Fruit fly (Drosophila melanogaster) whole organism, prepupa: ENCODE results near the gene CG42237.

ENCODE experiments used
- CG10631 ChIP-seq: fragments of 200-800 bp; sonication (Bioruptor generic); optimal IDR thresholded peaks from 2 replicates; lab custom pipeline; 2016; ENCODE audit warnings: missing biosample characterization, missing genetic modification characterization
- CG10669 ChIP-seq: fragments of 200-800 bp; sonication (Bioruptor generic); optimal IDR thresholded peaks from 3 replicates; lab custom pipeline; 2018; ENCODE audit warnings: missing biosample characterization, mild to moderate bottlenecking, missing genetic modification characterization, moderate library complexity
- CG11294 ChIP-seq: fragments of 200-800 bp; sonication (Bioruptor generic); IDR thresholded peaks from 2 replicates; pipeline ENCODE4 v1.3.6; 2022; ENCODE audit warnings: missing biosample characterization, missing genetic modification characterization
- CG11902 ChIP-seq: fragments of 200-800 bp; sonication (Bioruptor generic); optimal IDR thresholded peaks from 3 replicates; lab custom pipeline; 2016; ENCODE audit warnings: missing biosample characterization, missing genetic modification characterization
- CG15336 ChIP-seq: fragments of 200-800 bp; sonication (Bioruptor generic); IDR thresholded peaks from 2 replicates; pipeline ENCODE4 v1.3.6; 2022; ENCODE audit warnings: missing biosample characterization, missing genetic modification characterization
- CG1621 ChIP-seq: fragments of 200-800 bp; sonication (Bioruptor generic); optimal IDR thresholded peaks from 3 replicates; lab custom pipeline; 2018; ENCODE audit warnings: missing biosample characterization, mild to moderate bottlenecking, missing genetic modification characterization
- CG3032 ChIP-seq: fragments of 200-800 bp; optimal IDR thresholded peaks from 2 replicates; lab custom pipeline; 2019; ENCODE audit warnings: missing biosample characterization, mild to moderate bottlenecking, missing genetic modification characterization, moderate library complexity
- CG32006 ChIP-seq: fragments of 200-800 bp; sonication (Bioruptor generic); optimal IDR thresholded peaks from 3 replicates; lab custom pipeline; 2017; ENCODE audit warnings: missing biosample characterization, mild to moderate bottlenecking, missing genetic modification characterization
- CG34406 ChIP-seq: fragments of 200-800 bp; sonication (Bioruptor generic); optimal IDR thresholded peaks from 3 replicates; lab custom pipeline; 2016; ENCODE audit warnings: missing biosample characterization, missing genetic modification characterization
- CG3919 ChIP-seq: fragments of 200-800 bp; sonication (Bioruptor generic); optimal IDR thresholded peaks from 3 replicates; lab custom pipeline; 2016; ENCODE audit warnings: missing biosample characterization, missing genetic modification characterization
- CG4318 ChIP-seq: fragments of 200-800 bp; sonication (Bioruptor generic); optimal IDR thresholded peaks from 3 replicates; lab custom pipeline; 2017; ENCODE audit warnings: missing biosample characterization, mild to moderate bottlenecking, missing genetic modification characterization
- CG6163 ChIP-seq: fragments of 200-800 bp; sonication (Bioruptor generic); IDR thresholded peaks from 3 replicates; pipeline ENCODE4 v1.3.6; 2022; ENCODE audit warnings: missing biosample characterization, missing genetic modification characterization
- CG6276 ChIP-seq: fragments of 200-800 bp; sonication (Bioruptor generic); optimal IDR thresholded peaks from 2 replicates; lab custom pipeline; 2017; ENCODE audit warnings: missing biosample characterization, mild to moderate bottlenecking, missing genetic modification characterization
- CG6808 ChIP-seq: fragments of 200-800 bp; sonication (Bioruptor generic); optimal IDR thresholded peaks from 3 replicates; lab custom pipeline; 2017; ENCODE audit warnings: missing biosample characterization, missing genetic modification characterization, mild to moderate bottlenecking, moderate library complexity, missing genetic modification reagents
- CG6854 ChIP-seq: fragments of 200-800 bp; sonication (Bioruptor generic); optimal IDR thresholded peaks from 2 replicates; lab custom pipeline; 2017; ENCODE audit warnings: missing biosample characterization, mild to moderate bottlenecking, missing genetic modification characterization
- CG8119 ChIP-seq: fragments of 200-800 bp; sonication (Bioruptor generic); IDR thresholded peaks from 3 replicates; pipeline ENCODE4 v1.3.6; 2022; ENCODE audit warnings: missing biosample characterization, missing genetic modification characterization
- CG8319 ChIP-seq: fragments of 200-800 bp; sonication (Bioruptor generic); optimal IDR thresholded peaks from 3 replicates; lab custom pipeline; 2016; ENCODE audit warnings: missing biosample characterization, missing genetic modification characterization
- Eip75B ChIP-seq: fragments of 200-800 bp; sonication (Bioruptor generic); optimal IDR thresholded peaks from 3 replicates; lab custom pipeline; 2016; ENCODE audit warnings: missing biosample characterization, missing genetic modification characterization
- Eip93F ChIP-seq: fragments of 200-800 bp; sonication (Bioruptor generic); optimal IDR thresholded peaks from 2 replicates; lab custom pipeline; 2016; ENCODE audit warnings: missing biosample characterization, mild to moderate bottlenecking, missing genetic modification characterization
- Ets21C ChIP-seq: fragments of 200-800 bp; sonication (Bioruptor generic); optimal IDR thresholded peaks from 3 replicates; lab custom pipeline; 2016; ENCODE audit warnings: missing biosample characterization, missing genetic modification characterization
- Ets96B ChIP-seq: fragments of 200-800 bp; optimal IDR thresholded peaks from 2 replicates; lab custom pipeline; 2019; ENCODE audit warnings: missing biosample characterization, mild to moderate bottlenecking, missing genetic modification characterization, moderate library complexity
- Hr38 ChIP-seq: sonication (Bioruptor generic); optimal IDR thresholded peaks from 2 replicates; lab custom pipeline; 2016; ENCODE audit warnings: missing biosample characterization, missing genetic modification characterization
- Hr4 ChIP-seq: fragments of 200-800 bp; sonication (Bioruptor generic); optimal IDR thresholded peaks from 3 replicates; lab custom pipeline; 2016; ENCODE audit warnings: missing biosample characterization, missing genetic modification characterization
- Lpt ChIP-seq: fragments of 200-800 bp; sonication (Bioruptor generic); optimal IDR thresholded peaks from 3 replicates; lab custom pipeline; 2016; ENCODE audit warnings: missing biosample characterization, missing genetic modification characterization
- Met ChIP-seq: fragments of 200-800 bp; sonication (Bioruptor generic); optimal IDR thresholded peaks from 3 replicates; lab custom pipeline; 2016; ENCODE audit warnings: missing biosample characterization, missing genetic modification characterization
- OdsH ChIP-seq: fragments of 200-800 bp; sonication (Bioruptor generic); optimal IDR thresholded peaks from 3 replicates; lab custom pipeline; 2016; ENCODE audit warnings: missing biosample characterization, missing genetic modification characterization
- Smox ChIP-seq: fragments of 200-800 bp; sonication (Bioruptor generic); optimal IDR thresholded peaks from 3 replicates; lab custom pipeline; 2016; ENCODE audit warnings: missing biosample characterization, missing genetic modification characterization
- Sox102F ChIP-seq: fragments of 200-800 bp; sonication (Bioruptor generic); optimal IDR thresholded peaks from 2 replicates; lab custom pipeline; 2016; ENCODE audit warnings: missing biosample characterization, mild to moderate bottlenecking, missing genetic modification characterization
- Sox15 ChIP-seq: fragments of 200-800 bp; sonication (Bioruptor generic); optimal IDR thresholded peaks from 3 replicates; lab custom pipeline; 2016; ENCODE audit warnings: missing biosample characterization, missing genetic modification characterization
- achi ChIP-seq: fragments of 200-800 bp; sonication (Bioruptor generic); optimal IDR thresholded peaks from 3 replicates; lab custom pipeline; 2016; ENCODE audit warnings: missing biosample characterization, missing genetic modification characterization
- acj6 ChIP-seq: fragments of 200-800 bp; sonication (Bioruptor generic); optimal IDR thresholded peaks from 3 replicates; lab custom pipeline; 2016; ENCODE audit warnings: missing biosample characterization, missing genetic modification characterization
- cyc ChIP-seq: fragments of 200-800 bp; sonication (Bioruptor generic); optimal IDR thresholded peaks from 3 replicates; lab custom pipeline; 2016; ENCODE audit warnings: missing biosample characterization, missing genetic modification characterization
- dac ChIP-seq: fragments of 200-800 bp; sonication (Bioruptor generic); optimal IDR thresholded peaks from 2 replicates; lab custom pipeline; 2017; ENCODE audit warnings: missing biosample characterization, mild to moderate bottlenecking, missing genetic modification characterization
- dsx ChIP-seq: fragments of 200-800 bp; optimal IDR thresholded peaks from 3 replicates; lab custom pipeline; 2019; ENCODE audit warnings: missing biosample characterization, mild to moderate bottlenecking, missing genetic modification characterization, moderate library complexity; ENCODE audit not compliant: poor library complexity, severe bottlenecking
- eg ChIP-seq: fragments of 200-800 bp; sonication (Bioruptor generic); IDR thresholded peaks from 3 replicates; pipeline ENCODE4 v1.3.6; 2022; ENCODE audit warnings: missing biosample characterization, missing genetic modification characterization
- esn ChIP-seq: fragments of 200-800 bp; sonication (Bioruptor generic); optimal IDR thresholded peaks from 2 replicates; lab custom pipeline; 2016; ENCODE audit warnings: missing biosample characterization, mild to moderate bottlenecking, missing genetic modification characterization, moderate library complexity
- fd59A ChIP-seq: fragments of 200-800 bp; sonication (Bioruptor generic); optimal IDR thresholded peaks from 2 replicates; lab custom pipeline; 2017; ENCODE audit warnings: missing biosample characterization, mild to moderate bottlenecking, missing genetic modification characterization, missing genetic modification reagents
- fd85E ChIP-seq: fragments of 200-800 bp; sonication (Bioruptor generic); optimal IDR thresholded peaks from 3 replicates; lab custom pipeline; 2016; ENCODE audit warnings: missing biosample characterization, missing genetic modification characterization
- fkh ChIP-seq: fragments of 200-800 bp; sonication (Bioruptor generic); optimal IDR thresholded peaks from 3 replicates; lab custom pipeline; 2017; ENCODE audit warnings: missing biosample characterization, mild to moderate bottlenecking, missing genetic modification characterization, moderate library complexity
- pdm3 ChIP-seq: fragments of 200-800 bp; sonication (Bioruptor generic); optimal IDR thresholded peaks from 3 replicates; lab custom pipeline; 2016; ENCODE audit warnings: missing biosample characterization, missing genetic modification characterization
- salr ChIP-seq, 2 experiments: fragments of 200-800 bp; sonication (Bioruptor generic); optimal IDR thresholded peaks; 3 replicates each; lab custom pipeline; 2016 to 2018; ENCODE audit warnings: missing biosample characterization in 2 of 2, missing genetic modification characterization in 2 of 2, mild to moderate bottlenecking in 1 of 2
- ss ChIP-seq, 2 experiments: fragments of 200-800 bp; sonication (Bioruptor generic); optimal IDR thresholded peaks; 2 replicates in 1 of 2; 3 replicates in 1 of 2; lab custom pipeline; 2017 to 2018; ENCODE audit warnings: mild to moderate bottlenecking in 2 of 2, missing biosample characterization in 2 of 2, missing genetic modification characterization in 2 of 2, moderate library complexity in 1 of 2
- svp ChIP-seq: fragments of 200-800 bp; sonication (Bioruptor generic); peaks from one replicate; lab custom pipeline; 2016; ENCODE audit warnings: missing biosample characterization, missing genetic modification characterization
- topi ChIP-seq: fragments of 200-800 bp; sonication (Bioruptor generic); optimal IDR thresholded peaks from 3 replicates; lab custom pipeline; 2016; ENCODE audit warnings: missing biosample characterization, missing genetic modification characterization
- vri ChIP-seq: fragments of 200-800 bp; sonication (Bioruptor generic); optimal IDR thresholded peaks from 3 replicates; lab custom pipeline; 2016; ENCODE audit warnings: missing biosample characterization, mild to moderate bottlenecking, missing genetic modification characterization

CG42237 gene

dm6 chrX:13108144-13108824, 6.6 kb upstream of the CG42237 start, which contains the start of gene Fer3HCH (continued):
- TF ChIP-seq CG6808 (GFP tag; lab: Kevin White, UChicago) (peak; percentile 48), CG6163 (peak; percentile 31; the same call in 1 of the 3 replicates), CG10669 (GFP tag; lab: Kevin White, UChicago) (peak; percentile 33), fd85E (GFP tag; lab: Kevin White, UChicago) (no peak), CG11902 (GFP tag; lab: Kevin White, UChicago) (no peak), CG3032 (tag; lab: Kevin White, UChicago) (peak; percentile 12), Hr4 (GFP tag; lab: Kevin White, UChicago) (no peak), CG15336 (GFP tag; lab: Robert Waterston, UW) (no peak), salr (GFP tag; optimal IDR thresholded peaks at IDR 0.05; lab: Kevin White, UChicago) (no peak), CG3919 (GFP tag; lab: Kevin White, UChicago) (no peak), CG1621 (tag; lab: Kevin White, UChicago) (no peak), fkh (GFP tag; lab: Kevin White, UChicago) (peak; percentile 70), CG6276 (no peak), CG8119 (GFP tag; lab: Robert Waterston, UW) (no peak), Eip75B (GFP tag; lab: Kevin White, UChicago) (no peak), Met (GFP tag; lab: Kevin White, UChicago) (no peak), esn (GFP tag; lab: Kevin White, UChicago) (no peak), vri (GFP tag; lab: Kevin White, UChicago) (no peak), CG8319 (no peak), CG10631 (GFP tag; lab: Kevin White, UChicago) (peak; percentile 11), Lpt (GFP tag; lab: Kevin White, UChicago) (no peak), topi (GFP tag; lab: Kevin White, UChicago) (no peak), Smox (GFP tag; lab: Kevin White, UChicago) (no peak), Eip93F (GFP tag; lab: Kevin White, UChicago) (no peak), CG34406 (GFP tag; lab: Kevin White, UChicago) (no peak), dac (GFP tag; lab: Kevin White, UChicago) (no peak), OdsH (GFP tag; lab: Kevin White, UChicago) (no peak), CG11294 (GFP tag; lab: Robert Waterston, UW) (no peak), CG6854 (GFP tag; lab: Kevin White, UChicago) (no peak), Hr38 (no peak), ss (GFP tag; optimal IDR thresholded peaks at IDR 0.05; lab: Kevin White, UChicago) (peak; percentile 19 to 31), Ets21C (GFP tag; lab: Kevin White, UChicago) (no peak), Sox102F (GFP tag; lab: Kevin White, UChicago) (no peak), eg (GFP tag; lab: Robert Waterston, UW) (no peak), CG32006 (peak; percentile 7), Sox15 (GFP tag; lab: Kevin White, UChicago) (no peak), CG4318 (GFP tag; lab: Kevin White, UChicago) (peak; percentile 5), achi (peak; percentile 17), fd59A (GFP tag; lab: Kevin White, UChicago) (no peak)
- TF ChIP-seq, all 60 proteins: peak for 12

- no peak for TF ChIP-seq dsx (GFP tag; lab: Kevin White, UChicago)
- TF ChIP-seq CG34406 (GFP tag; lab: Kevin White, UChicago), result no peak
- peak; percentile 32 for TF ChIP-seq svp (GFP tag; lab: Kevin White, UChicago)
- peak; percentile 14 for TF ChIP-seq esn (GFP tag; lab: Kevin White, UChicago)
- TF ChIP-seq Sox102F (GFP tag; lab: Kevin White, UChicago), result no peak
- no peak for TF ChIP-seq cyc
- TF ChIP-seq CG15336 (GFP tag; lab: Robert Waterston, UW), result 0 out of 2 replicates have a peak, but pooled peaks have one; percentile 19
- no peak for TF ChIP-seq Met (GFP tag; lab: Kevin White, UChicago)
- TF ChIP-seq Ets96B (tag; lab: Kevin White, UChicago), result no peak
- TF ChIP-seq eg (GFP tag; lab: Robert Waterston, UW), result 0 out of 3 replicates have a peak, but pooled peaks have one; percentile 13
- no peak for TF ChIP-seq acj6
- TF ChIP-seq CG3032 (tag; lab: Kevin White, UChicago), result no peak
- TF ChIP-seq pdm3 (GFP tag; lab: Kevin White, UChicago), result no peak
- TF ChIP-seq, all 60 proteins: peak for 4
These were observed 5.3 kb upstream of the CG42237 start for dm6 chrX:13109583-13110126.
